Worm (Caenorhabditis elegans) whole organism, L4 larva: ENCODE data around the gene T24E12.2.

Experiments
- T20F7.1 ChIP-seq: fragments of 200-800 bp; sonication (Bioruptor generic); optimal IDR thresholded peaks from 2 replicates; lab custom pipeline; 2018; ENCODE audit warnings: mild to moderate bottlenecking, missing genetic modification characterization, missing compliant biosample characterization
- ZK546.5 ChIP-seq, 2 experiments: sonication (generic microtip); optimal IDR thresholded peaks; 2 replicates each; lab custom pipeline; 2017; ENCODE audit warnings: missing biosample characterization in 2 of 2, missing genetic modification characterization in 2 of 2
- daf-16 ChIP-seq, 3 experiments: sonication (generic microtip); optimal IDR thresholded peaks; 2 replicates each; lab custom pipeline; 2016 to 2017; ENCODE audit warnings: missing genetic modification characterization in 3 of 3, missing genetic modification reagents in 3 of 3, mild to moderate bottlenecking in 2 of 3, missing compliant biosample characterization in 2 of 3, missing biosample characterization in 1 of 3, moderate library complexity in 1 of 3
- dve-1 ChIP-seq: sonication (generic microtip); optimal IDR thresholded peaks from 2 replicates; lab custom pipeline; 2017; ENCODE audit warnings: antibody characterized with exemption, mild to moderate bottlenecking, missing genetic modification characterization, missing compliant biosample characterization; ENCODE audit not compliant: insufficient read depth
- fos-1 ChIP-seq: fragments of 150-350 bp; optimal IDR thresholded peaks from 2 replicates; lab custom pipeline; 2014; ENCODE audit warnings: missing biosample characterization, missing genetic modification characterization
- mdl-1 ChIP-seq, 2 experiments: fragments of 150-350 bp in 1 of 2; sonication (generic microtip) in 1 of 2; optimal IDR thresholded peaks; 2 replicates each; lab custom pipeline; 2014 to 2017; ENCODE audit warnings: missing biosample characterization in 2 of 2, missing genetic modification characterization in 2 of 2
- pha-4 ChIP-seq, 2 experiments: fragments of 150-350 bp in 1 of 2; fragments of 200-800 bp in 1 of 2; sonication (Bioruptor generic) in 1 of 2; IDR thresholded peaks in 1 of 2; optimal IDR thresholded peaks in 1 of 2; 2 replicates each; pipeline versions ENCODE4 v1.3.6 to Lab custom; 2014 to 2022; ENCODE audit warnings: missing genetic modification characterization in 2 of 2, missing genetic modification reagents in 2 of 2, missing biosample characterization in 1 of 2, missing compliant biosample characterization in 1 of 2
- pqm-1 ChIP-seq: sonication (generic microtip); optimal IDR thresholded peaks from 2 replicates; lab custom pipeline; 2017; ENCODE audit warnings: missing biosample characterization, missing genetic modification characterization
- skn-1 ChIP-seq: fragments of 150-350 bp; optimal IDR thresholded peaks from 2 replicates; lab custom pipeline; 2014; ENCODE audit warnings: missing biosample characterization, missing genetic modification characterization

DNA sequence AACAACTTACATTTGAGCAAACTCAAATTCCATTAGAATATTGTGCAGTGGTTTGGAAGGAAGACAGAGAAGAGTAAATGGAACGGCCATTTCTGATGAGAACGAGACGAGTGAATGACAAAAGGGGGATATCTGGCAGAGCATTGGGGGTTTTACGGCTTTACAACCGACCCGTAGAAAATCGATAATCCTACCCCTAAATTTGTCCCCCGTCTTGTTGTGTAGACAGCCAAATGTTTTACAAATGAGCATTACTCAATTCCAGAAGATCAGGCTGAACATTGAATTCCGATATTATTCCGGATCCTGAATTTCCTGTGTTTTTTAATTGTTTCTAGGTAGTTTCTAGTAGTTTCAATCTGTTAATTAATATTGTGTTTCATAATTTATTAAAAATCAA lies 10.6 kb downstream of the T24E12.2 start, which contains the start of gene fbxb-99:
- TF ChIP-seq ZK546.5 (tag; optimal IDR thresholded peaks at IDR 0.05; lab: Kevin White, UChicago): no peak
- TF ChIP-seq skn-1 (tag; lab: Kevin White, UChicago): no peak
- TF ChIP-seq mdl-1 (tag; optimal IDR thresholded peaks at IDR 0.05; lab: Kevin White, UChicago): no peak
- no peak for TF ChIP-seq pha-4 (GFP tag; IDR thresholded peaks at IDR 0.05; lab: Robert Waterston, UW)
- no peak for TF ChIP-seq pha-4 (tag; optimal IDR thresholded peaks at IDR 0.05; lab: Kevin White, UChicago)
- TF ChIP-seq pqm-1 (tag; lab: Kevin White, UChicago): no peak
- TF ChIP-seq dve-1: no peak
- no peak for TF ChIP-seq fos-1 (tag; lab: Kevin White, UChicago)
- no peak for TF ChIP-seq T20F7.1 (GFP tag; lab: Kevin White, UChicago)
- no peak for TF ChIP-seq daf-16 (GFP tag; optimal IDR thresholded peaks at IDR 0.05; lab: Kevin White, UChicago)
- no peak for TF ChIP-seq daf-16 (tag; optimal IDR thresholded peaks at IDR 0.05; lab: Kevin White, UChicago)
